Worm (Caenorhabditis elegans) whole organism, young adult: Measurements from ENCODE around the gene kin-34.

Source experiments
- F22D6.2 ChIP-seq: sonication (generic microtip); optimal IDR thresholded peaks from 2 replicates; lab custom pipeline; 2016; ENCODE audit warnings: mild to moderate bottlenecking, missing genetic modification characterization, missing compliant biosample characterization
- Y53G8AR.9 ChIP-seq: fragments of 200-800 bp; sonication (Bioruptor generic); conservative IDR thresholded peaks from 2 replicates; pipeline ENCODE4 v1.3.6; 2022; ENCODE audit warnings: missing genetic modification reagents, missing genetic modification characterization, missing compliant biosample characterization
- ama-1 ChIP-seq, 3 experiments: fragments of 150-350 bp in 1 of 3; sonication (generic microtip) in 2 of 3; optimal IDR thresholded peaks; 2 replicates each; lab custom pipeline; 2014 to 2018; ENCODE audit warnings: missing biosample characterization in 2 of 3, missing genetic modification characterization in 2 of 3, missing genetic modification reagents in 2 of 3
- dpl-1 ChIP-seq: fragments of 150-350 bp; optimal IDR thresholded peaks from 2 replicates; lab custom pipeline; 2014; ENCODE audit warnings: missing biosample characterization, missing genetic modification reagents, missing genetic modification characterization
- egl-18 ChIP-seq: fragments of 200-800 bp; sonication (Bioruptor generic); IDR thresholded peaks from 2 replicates; pipeline ENCODE4 v1.3.6; 2022; ENCODE audit warnings: missing genetic modification reagents, missing genetic modification characterization, missing compliant biosample characterization
- ets-4 ChIP-seq: fragments of 200-800 bp; sonication (Bioruptor generic); optimal IDR thresholded peaks from 2 replicates; lab custom pipeline; 2018; ENCODE audit warnings: mild to moderate bottlenecking, missing genetic modification characterization, missing compliant biosample characterization
- hrde-1 ChIP-seq: sonication (generic microtip); optimal IDR thresholded peaks from 2 replicates; lab custom pipeline; 2016; ENCODE audit warnings: missing genetic modification characterization, mild to moderate bottlenecking, missing compliant biosample characterization, moderate library complexity, missing genotype, missing genetic modification reagents, borderline replicate concordance
- lag-1 ChIP-seq: fragments of 200-800 bp; sonication (Bioruptor generic); IDR thresholded peaks from 2 replicates; pipeline ENCODE4 v1.3.6; 2022; ENCODE audit warnings: missing genetic modification reagents, missing genetic modification characterization, missing compliant biosample characterization
- lsy-27 ChIP-seq: sonication (generic microtip); optimal IDR thresholded peaks from 2 replicates; lab custom pipeline; 2017; ENCODE audit warnings: missing genetic modification characterization, mild to moderate bottlenecking, missing compliant biosample characterization, antibody characterized with exemption, missing genotype, borderline replicate concordance; ENCODE audit not compliant: insufficient read depth
- nfya-1 ChIP-seq: sonication (generic microtip); optimal IDR thresholded peaks from 2 replicates; lab custom pipeline; 2017; ENCODE audit warnings: antibody characterized with exemption, missing compliant biosample characterization, missing genetic modification characterization, borderline replicate concordance; ENCODE audit not compliant: insufficient read depth
- nfya-2 ChIP-seq: fragments of 200-800 bp; sonication (Bioruptor generic); IDR thresholded peaks from 2 replicates; pipeline ENCODE4 v1.3.6; 2022; ENCODE audit warnings: missing genetic modification reagents, missing genetic modification characterization, missing compliant biosample characterization
- nhr-90 ChIP-seq: sonication (generic microtip); optimal IDR thresholded peaks from 2 replicates; lab custom pipeline; 2016; ENCODE audit warnings: missing genotype, mild to moderate bottlenecking, missing genetic modification characterization, missing compliant biosample characterization
- snpc-4 ChIP-seq, 5 experiments: fragments of 150-350 bp in 1 of 5; sonication (generic microtip) in 4 of 5; optimal IDR thresholded peaks; 2 replicates each; lab custom pipeline; 2014 to 2018; ENCODE audit warnings: missing genetic modification characterization in 5 of 5, missing biosample characterization in 3 of 5, antibody characterized with exemption in 2 of 5, mild to moderate bottlenecking in 2 of 5, missing compliant biosample characterization in 2 of 5, missing genotype in 2 of 5, moderate library complexity in 2 of 5, missing genetic modification reagents in 1 of 5
- unc-62 ChIP-seq: fragments of 150-350 bp; optimal IDR thresholded peaks from 2 replicates; lab custom pipeline; 2014; ENCODE audit warnings: missing biosample characterization, missing genetic modification reagents, missing genetic modification characterization

ce11 chrV:237012-237411 lies 9.0 kb downstream of the kin-34 start:
- TF ChIP-seq ama-1 (optimal IDR thresholded peaks at IDR 0.05; lab: Kevin White, UChicago) (no peak), ama-1 (GFP tag; optimal IDR thresholded peaks at IDR 0.05; lab: Kevin White, UChicago) (no peak), unc-62 (GFP tag; lab: Kevin White, UChicago) (no peak), ets-4 (GFP tag; lab: Kevin White, UChicago) (no peak), lag-1 (no peak), nfya-1 (tag; lab: Kevin White, UChicago) (no peak), lsy-27 (tag; lab: Kevin White, UChicago) (no peak), snpc-4 (GFP tag; optimal IDR thresholded peaks at IDR 0.05; lab: Kevin White, UChicago) (no peak), snpc-4 (tag; optimal IDR thresholded peaks at IDR 0.05; lab: Kevin White, UChicago) (no peak), egl-18 (GFP tag; lab: Robert Waterston, UW) (no peak), nfya-2 (GFP tag; lab: Robert Waterston, UW) (no peak), nhr-90 (no peak), dpl-1 (no peak), Y53G8AR.9 (GFP tag; lab: Robert Waterston, UW) (no peak), F22D6.2 (tag; lab: Kevin White, UChicago) (no peak), hrde-1 (tag; lab: Kevin White, UChicago) (no peak)
